Worm (Caenorhabditis elegans) whole organism, L4 larva: ENCODE results near the gene rnp-9.

Source experiments
- F26F4.8 ChIP-seq: fragments of 200-800 bp; sonication (Bioruptor generic); conservative IDR thresholded peaks from 2 replicates; pipeline ENCODE4 v1.3.6; 2022; ENCODE audit warnings: missing genetic modification characterization, missing compliant biosample characterization
- F37D6.2 ChIP-seq: sonication (generic microtip); optimal IDR thresholded peaks from 2 replicates; lab custom pipeline; 2016; ENCODE audit warnings: mild to moderate bottlenecking, missing genetic modification characterization, missing compliant biosample characterization
- T20F7.1 ChIP-seq: fragments of 200-800 bp; sonication (Bioruptor generic); optimal IDR thresholded peaks from 2 replicates; lab custom pipeline; 2018; ENCODE audit warnings: mild to moderate bottlenecking, missing genetic modification characterization, missing compliant biosample characterization
- T26A8.4 ChIP-seq: fragments of 200-800 bp; sonication (Bioruptor generic); IDR thresholded peaks from 2 replicates; pipeline ENCODE4 v1.3.6; 2022; ENCODE audit warnings: missing genetic modification characterization, missing compliant biosample characterization
- Y105C5A.15 ChIP-seq: fragments of 200-800 bp; sonication (Bioruptor generic); IDR thresholded peaks from 2 replicates; pipeline ENCODE4 v1.3.6; 2022; ENCODE audit warnings: missing genetic modification characterization, missing compliant biosample characterization
- Y75B8A.6 ChIP-seq: fragments of 200-800 bp; sonication (Bioruptor generic); IDR thresholded peaks from 2 replicates; pipeline ENCODE4 v1.3.6; 2022; ENCODE audit warnings: missing genetic modification reagents, missing genetic modification characterization, missing compliant biosample characterization
- aha-1 ChIP-seq: fragments of 150-350 bp; peaks from one replicate; lab custom pipeline; 2014; ENCODE audit warnings: missing biosample characterization, missing genetic modification characterization
- attf-4 ChIP-seq: sonication (generic microtip); optimal IDR thresholded peaks from 3 replicates; lab custom pipeline; 2017; ENCODE audit warnings: missing biosample characterization, missing genetic modification characterization
- ceh-20 ChIP-seq: fragments of 200-800 bp; sonication (Bioruptor generic); IDR thresholded peaks from 2 replicates; pipeline ENCODE4 v1.3.6; 2022; ENCODE audit warnings: missing genetic modification reagents, missing genetic modification characterization, missing compliant biosample characterization
- ceh-28 ChIP-seq: fragments of 150-350 bp; optimal IDR thresholded peaks from 2 replicates; lab custom pipeline; 2014; ENCODE audit warnings: missing biosample characterization, missing genetic modification reagents, missing genetic modification characterization
- ceh-44 ChIP-seq: fragments of 200-800 bp; sonication (Bioruptor generic); IDR thresholded peaks from 2 replicates; pipeline ENCODE4 v1.3.6; 2022; ENCODE audit warnings: missing genetic modification reagents, missing genetic modification characterization, missing compliant biosample characterization
- ces-1 ChIP-seq: fragments of 150-350 bp; sonication (generic microtip); optimal IDR thresholded peaks from 4 replicates; lab custom pipeline; 2014; ENCODE audit warnings: missing biosample characterization, missing genetic modification reagents, missing genetic modification characterization
- ctbp-1 ChIP-seq: fragments of 200-800 bp; sonication (Bioruptor generic); IDR thresholded peaks from 2 replicates; pipeline ENCODE4 v1.3.6; 2022; ENCODE audit warnings: missing genetic modification reagents, missing genetic modification characterization, missing compliant biosample characterization
- daf-12 ChIP-seq: fragments of 150-350 bp; optimal IDR thresholded peaks from 2 replicates; lab custom pipeline; 2014; ENCODE audit warnings: missing biosample characterization, missing genetic modification reagents, missing genetic modification characterization
- daf-16 ChIP-seq, 3 experiments: sonication (generic microtip); optimal IDR thresholded peaks; 2 replicates each; lab custom pipeline; 2016 to 2017; ENCODE audit warnings: missing genetic modification characterization in 3 of 3, missing genetic modification reagents in 3 of 3, mild to moderate bottlenecking in 2 of 3, missing compliant biosample characterization in 2 of 3, missing biosample characterization in 1 of 3, moderate library complexity in 1 of 3
- daf-19 ChIP-seq: fragments of 200-800 bp; sonication (Bioruptor generic); conservative IDR thresholded peaks from 2 replicates; pipeline ENCODE4 v1.3.6; 2022; ENCODE audit warnings: missing genetic modification characterization, missing compliant biosample characterization
- dmd-6 ChIP-seq: fragments of 200-800 bp; sonication (Bioruptor generic); IDR thresholded peaks from 2 replicates; pipeline ENCODE4 v1.3.6; 2022; ENCODE audit warnings: missing genetic modification reagents, missing genetic modification characterization, missing compliant biosample characterization
- dmd-8 ChIP-seq: fragments of 200-800 bp; sonication (Bioruptor generic); IDR thresholded peaks from 2 replicates; pipeline ENCODE4 v1.3.6; 2022; ENCODE audit warnings: missing genetic modification characterization, missing compliant biosample characterization
- dpl-1 ChIP-seq: fragments of 150-350 bp; optimal IDR thresholded peaks from 2 replicates; lab custom pipeline; 2014; ENCODE audit warnings: missing biosample characterization, missing genetic modification reagents, missing genetic modification characterization
- dve-1 ChIP-seq: sonication (generic microtip); optimal IDR thresholded peaks from 2 replicates; lab custom pipeline; 2017; ENCODE audit warnings: antibody characterized with exemption, mild to moderate bottlenecking, missing genetic modification characterization, missing compliant biosample characterization; ENCODE audit not compliant: insufficient read depth
- egl-43 ChIP-seq: fragments of 200-800 bp; sonication (Bioruptor generic); IDR thresholded peaks from 2 replicates; pipeline ENCODE4 v1.3.6; 2022; ENCODE audit warnings: missing genetic modification reagents, missing genetic modification characterization, missing compliant biosample characterization
- fkh-10 ChIP-seq: fragments of 150-350 bp; optimal IDR thresholded peaks from 2 replicates; lab custom pipeline; 2014; ENCODE audit warnings: missing biosample characterization, missing genetic modification reagents, missing genetic modification characterization
- fos-1 ChIP-seq: fragments of 150-350 bp; optimal IDR thresholded peaks from 2 replicates; lab custom pipeline; 2014; ENCODE audit warnings: missing biosample characterization, missing genetic modification characterization
- hlh-11 ChIP-seq: fragments of 200-800 bp; sonication (Bioruptor generic); optimal IDR thresholded peaks from 2 replicates; lab custom pipeline; 2018; ENCODE audit warnings: mild to moderate bottlenecking, missing genetic modification characterization, missing compliant biosample characterization
- hlh-30 ChIP-seq: sonication (generic microtip); optimal IDR thresholded peaks from 2 replicates; lab custom pipeline; 2017; ENCODE audit warnings: antibody characterized with exemption, mild to moderate bottlenecking, missing genetic modification characterization, missing compliant biosample characterization; ENCODE audit not compliant: insufficient read depth
- hmg-1.1 ChIP-seq: fragments of 200-800 bp; sonication (Bioruptor generic); IDR thresholded peaks from 2 replicates; pipeline ENCODE4 v1.3.6; 2022; ENCODE audit warnings: missing genetic modification reagents, missing genetic modification characterization, missing compliant biosample characterization
- lim-7 ChIP-seq: fragments of 200-800 bp; sonication (Bioruptor generic); IDR thresholded peaks from 2 replicates; pipeline ENCODE4 v1.3.6; 2022; ENCODE audit warnings: missing genetic modification characterization, missing compliant biosample characterization
- lin-15B ChIP-seq: fragments of 150-350 bp; sonication (generic microtip); optimal IDR thresholded peaks from 3 replicates; lab custom pipeline; 2014; ENCODE audit warnings: missing biosample characterization, missing genetic modification characterization
- lin-29 ChIP-seq: fragments of 200-800 bp; sonication (Bioruptor generic); IDR thresholded peaks from 2 replicates; pipeline ENCODE4 v1.3.6; 2022; ENCODE audit warnings: missing genetic modification reagents, missing genetic modification characterization, missing compliant biosample characterization
- lin-38 ChIP-seq: fragments of 200-800 bp; sonication (Bioruptor generic); IDR thresholded peaks from 2 replicates; pipeline ENCODE4 v1.3.6; 2022; ENCODE audit warnings: missing genetic modification reagents, missing genetic modification characterization, missing compliant biosample characterization
- lin-39 ChIP-seq: fragments of 150-350 bp; optimal IDR thresholded peaks from 2 replicates; lab custom pipeline; 2014; ENCODE audit warnings: missing biosample characterization, missing genetic modification reagents, missing genetic modification characterization
- lir-3 ChIP-seq: sonication (generic microtip); optimal IDR thresholded peaks from 2 replicates; lab custom pipeline; 2016; ENCODE audit warnings: mild to moderate bottlenecking, missing genetic modification characterization, missing compliant biosample characterization
- madf-9 ChIP-seq: fragments of 200-800 bp; sonication (Bioruptor generic); conservative IDR thresholded peaks from 2 replicates; pipeline ENCODE4 v1.3.6; 2022; ENCODE audit warnings: missing genetic modification reagents, missing genetic modification characterization, missing compliant biosample characterization
- mep-1 ChIP-seq: fragments of 150-350 bp; sonication (generic microtip); optimal IDR thresholded peaks from 3 replicates; lab custom pipeline; 2014; ENCODE audit warnings: missing biosample characterization, missing genetic modification characterization
- mes-2 ChIP-seq: sonication (generic microtip); optimal IDR thresholded peaks from 2 replicates; lab custom pipeline; 2016; ENCODE audit warnings: missing genotype, mild to moderate bottlenecking, missing genetic modification characterization, missing compliant biosample characterization; ENCODE audit not compliant: poor library complexity, severe bottlenecking
- mxl-2 ChIP-seq: fragments of 200-800 bp; sonication (Bioruptor generic); conservative IDR thresholded peaks from 2 replicates; pipeline ENCODE4 v1.3.6; 2022; ENCODE audit warnings: missing genetic modification reagents, missing genetic modification characterization, missing compliant biosample characterization
- mxl-3 ChIP-seq: fragments of 200-800 bp; sonication (Bioruptor generic); optimal IDR thresholded peaks from 2 replicates; lab custom pipeline; 2018; ENCODE audit warnings: mild to moderate bottlenecking, missing genetic modification characterization, missing compliant biosample characterization
- nhr-11 ChIP-seq: fragments of 150-350 bp; optimal IDR thresholded peaks from 2 replicates; lab custom pipeline; 2014; ENCODE audit warnings: missing biosample characterization, missing genetic modification characterization
- nhr-48 ChIP-seq: sonication (generic microtip); optimal IDR thresholded peaks from 2 replicates; lab custom pipeline; 2016; ENCODE audit warnings: mild to moderate bottlenecking, missing genetic modification characterization, missing compliant biosample characterization
- nhr-77 ChIP-seq: fragments of 150-350 bp; optimal IDR thresholded peaks from 2 replicates; lab custom pipeline; 2014; ENCODE audit warnings: missing biosample characterization, missing genetic modification characterization
- pha-4 ChIP-seq, 2 experiments: fragments of 150-350 bp in 1 of 2; fragments of 200-800 bp in 1 of 2; sonication (Bioruptor generic) in 1 of 2; IDR thresholded peaks in 1 of 2; optimal IDR thresholded peaks in 1 of 2; 2 replicates each; pipeline versions ENCODE4 v1.3.6 to Lab custom; 2014 to 2022; ENCODE audit warnings: missing genetic modification characterization in 2 of 2, missing genetic modification reagents in 2 of 2, missing biosample characterization in 1 of 2, missing compliant biosample characterization in 1 of 2
- pqm-1 ChIP-seq: sonication (generic microtip); optimal IDR thresholded peaks from 2 replicates; lab custom pipeline; 2017; ENCODE audit warnings: missing biosample characterization, missing genetic modification characterization
- rbr-2 ChIP-seq: sonication (generic microtip); optimal IDR thresholded peaks from 2 replicates; lab custom pipeline; 2016; ENCODE audit warnings: missing genotype, missing genetic modification characterization, missing compliant biosample characterization
- saeg-2 ChIP-seq: fragments of 200-800 bp; sonication (Bioruptor generic); IDR thresholded peaks from 2 replicates; pipeline ENCODE4 v1.3.6; 2022; ENCODE audit warnings: missing genetic modification reagents, missing genetic modification characterization, missing compliant biosample characterization
- set-16 ChIP-seq: fragments of 200-800 bp; sonication (Bioruptor generic); IDR thresholded peaks from 2 replicates; pipeline ENCODE4 v1.3.6; 2022; ENCODE audit warnings: missing genetic modification reagents, missing genetic modification characterization, missing compliant biosample characterization
- spr-3 ChIP-seq: fragments of 200-800 bp; sonication (Bioruptor generic); optimal IDR thresholded peaks from 2 replicates; lab custom pipeline; 2018; ENCODE audit warnings: mild to moderate bottlenecking, missing genetic modification characterization, missing compliant biosample characterization
- tag-97 ChIP-seq: fragments of 200-800 bp; sonication (Bioruptor generic); IDR thresholded peaks from 2 replicates; pipeline ENCODE4 v1.3.6; 2022; ENCODE audit warnings: missing genetic modification characterization, missing compliant biosample characterization
- unc-130 ChIP-seq: sonication (generic microtip); optimal IDR thresholded peaks from 2 replicates; lab custom pipeline; 2016; ENCODE audit warnings: missing genetic modification reagents, missing genetic modification characterization, missing compliant biosample characterization
- unc-39 ChIP-seq: sonication (generic microtip); optimal IDR thresholded peaks from 2 replicates; lab custom pipeline; 2017; ENCODE audit warnings: missing biosample characterization, missing genetic modification characterization
- ztf-11 ChIP-seq: fragments of 150-350 bp; optimal IDR thresholded peaks from 2 replicates; lab custom pipeline; 2014; ENCODE audit warnings: missing biosample characterization, missing genetic modification characterization

Gene rnp-9

ce11 chrX:10197204-10197756 lies 30.2 kb downstream of the rnp-9 start, which contains the start of gene nucb-1 (continued):
- peak; percentile 79 for TF ChIP-seq dve-1 (tag; lab: Kevin White, UChicago)
- no peak for TF ChIP-seq saeg-2 (GFP tag; lab: Robert Waterston, UW)
- TF ChIP-seq tag-97 (GFP tag; lab: Robert Waterston, UW): no peak
- peak; percentile 69 for TF ChIP-seq nhr-77 (tag; lab: Kevin White, UChicago)
- TF ChIP-seq madf-9 (GFP tag; lab: Robert Waterston, UW): no peak
- TF ChIP-seq lin-39: no peak
- no peak for TF ChIP-seq nhr-48
- no peak for TF ChIP-seq daf-16 (GFP tag; optimal IDR thresholded peaks at IDR 0.05; lab: Kevin White, UChicago)
- peak; percentile 50 for TF ChIP-seq daf-16 (tag; optimal IDR thresholded peaks at IDR 0.05; lab: Kevin White, UChicago)
- peak; percentile 59 for TF ChIP-seq aha-1
- no peak for TF ChIP-seq ceh-44 (GFP tag; lab: Robert Waterston, UW)
- no peak for TF ChIP-seq ceh-20 (GFP tag; lab: Robert Waterston, UW)
- TF ChIP-seq ceh-28 (tag; lab: Kevin White, UChicago): no peak
- no peak for TF ChIP-seq lin-15B (tag; lab: Kevin White, UChicago)
- peak; percentile 98 for TF ChIP-seq T20F7.1 (GFP tag; lab: Kevin White, UChicago)
- no peak for TF ChIP-seq F37D6.2 (tag; lab: Kevin White, UChicago)
- peak; percentile 81 for TF ChIP-seq mes-2 (tag; lab: Kevin White, UChicago)
- no peak for TF ChIP-seq fos-1 (tag; lab: Kevin White, UChicago)
- TF ChIP-seq hmg-1.1 (GFP tag; lab: Robert Waterston, UW): peak; percentile 62
- no peak for TF ChIP-seq fkh-10 (GFP tag; lab: Kevin White, UChicago)
- TF ChIP-seq pqm-1 (tag; lab: Kevin White, UChicago): no peak
- no peak for TF ChIP-seq ces-1
- TF ChIP-seq attf-4 (tag; lab: Kevin White, UChicago): no peak
- no peak for TF ChIP-seq mxl-2
- TF ChIP-seq lim-7 (GFP tag; lab: Robert Waterston, UW): no peak
- no peak for TF ChIP-seq pha-4 (GFP tag; IDR thresholded peaks at IDR 0.05; lab: Robert Waterston, UW)
- TF ChIP-seq pha-4 (tag; optimal IDR thresholded peaks at IDR 0.05; lab: Kevin White, UChicago): peak; percentile 66
- TF ChIP-seq Y75B8A.6 (GFP tag; lab: Robert Waterston, UW): no peak
- peak; percentile 90 for TF ChIP-seq mep-1 (tag; lab: Kevin White, UChicago)
- TF ChIP-seq ctbp-1 (GFP tag; lab: Robert Waterston, UW): no peak
- no peak for TF ChIP-seq unc-130
- TF ChIP-seq spr-3 (GFP tag; lab: Kevin White, UChicago): no peak
- TF ChIP-seq rbr-2 (tag; lab: Kevin White, UChicago): peak; percentile 65
- TF ChIP-seq nhr-11 (tag; lab: Kevin White, UChicago): peak; percentile 72
- TF ChIP-seq dpl-1 (GFP tag; lab: Kevin White, UChicago): peak; percentile 41
- TF ChIP-seq daf-12 (tag; lab: Kevin White, UChicago): no peak
- TF ChIP-seq mxl-3: peak; percentile 60
- no peak for TF ChIP-seq F26F4.8 (GFP tag; lab: Robert Waterston, UW)
- TF ChIP-seq lir-3 (tag; lab: Kevin White, UChicago): no peak
- no peak for TF ChIP-seq set-16 (GFP tag; lab: Robert Waterston, UW)
- no peak for TF ChIP-seq dmd-8
- no peak for TF ChIP-seq lin-38 (GFP tag; lab: Robert Waterston, UW)
- TF ChIP-seq hlh-30: peak; percentile 78
- peak; percentile 39; the same call in 1 of the 2 replicates for TF ChIP-seq T26A8.4 (GFP tag; lab: Robert Waterston, UW)
- no peak for TF ChIP-seq unc-39 (tag; lab: Kevin White, UChicago)
- no peak for TF ChIP-seq daf-19
- TF ChIP-seq hlh-11: peak; percentile 72
- TF ChIP-seq egl-43 (GFP tag; lab: Robert Waterston, UW): no peak
- no peak for TF ChIP-seq ztf-11 (tag; lab: Kevin White, UChicago)
- TF ChIP-seq lin-29 (GFP tag; lab: Robert Waterston, UW): no peak
- TF ChIP-seq dmd-6: peak; percentile 33; the same call in 1 of the 2 replicates
- TF ChIP-seq Y105C5A.15: no peak
